Fruit fly (Drosophila melanogaster) whole organism, adult: Measurements from ENCODE around the gene CG2898.

Experiments used
- CG1620 ChIP-seq: fragments of 200-800 bp; sonication (Bioruptor generic); optimal IDR thresholded peaks from 2 replicates; lab custom pipeline; 2016; ENCODE audit warnings: missing biosample characterization, missing genetic modification characterization
- CG33017 ChIP-seq: fragments of 200-800 bp; sonication (Bioruptor generic); optimal IDR thresholded peaks from 2 replicates; lab custom pipeline; 2018; ENCODE audit warnings: missing biosample characterization, mild to moderate bottlenecking, missing genetic modification characterization, moderate library complexity
- CG5204 ChIP-seq: fragments of 200-800 bp; sonication (Bioruptor generic); optimal IDR thresholded peaks from 2 replicates; lab custom pipeline; 2016; ENCODE audit warnings: missing biosample characterization, missing genetic modification characterization
- CG7045 ChIP-seq: fragments of 200-800 bp; sonication (Bioruptor generic); optimal IDR thresholded peaks from 2 replicates; lab custom pipeline; 2017; ENCODE audit warnings: missing biosample characterization, mild to moderate bottlenecking, missing genetic modification characterization
- Clk ChIP-seq: fragments of 200-800 bp; sonication (Bioruptor generic); optimal IDR thresholded peaks from 2 replicates; lab custom pipeline; 2017; ENCODE audit warnings: missing biosample characterization, missing genetic modification characterization
- Hr96 ChIP-seq: fragments of 200-800 bp; sonication (Bioruptor generic); optimal IDR thresholded peaks from 2 replicates; lab custom pipeline; 2016; ENCODE audit warnings: missing biosample characterization, missing genetic modification characterization
- bab1 ChIP-seq: fragments of 200-800 bp; sonication (Bioruptor generic); optimal IDR thresholded peaks from 3 replicates; lab custom pipeline; 2019; ENCODE audit warnings: missing biosample characterization, mild to moderate bottlenecking, missing genetic modification characterization, moderate library complexity
- cic ChIP-seq: fragments of 200-800 bp; sonication (Bioruptor generic); optimal IDR thresholded peaks from 2 replicates; lab custom pipeline; 2017; ENCODE audit warnings: missing biosample characterization, mild to moderate bottlenecking, missing genetic modification characterization, moderate library complexity
- cnc ChIP-seq, 2 experiments: fragments of >200 bp; optimal IDR thresholded peaks; 2 replicates each; lab custom pipeline; 2017
- kay ChIP-seq: fragments of 200-800 bp; sonication (Bioruptor generic); peaks from one replicate; lab custom pipeline; 2016; ENCODE audit warnings: missing biosample characterization, missing genetic modification characterization, borderline replicate concordance
- ovo ChIP-seq: fragments of 200-800 bp; sonication (Bioruptor generic); optimal IDR thresholded peaks from 2 replicates; lab custom pipeline; 2016; ENCODE audit warnings: missing biosample characterization, missing genetic modification characterization
- pad ChIP-seq: fragments of 200-800 bp; sonication (Bioruptor generic); optimal IDR thresholded peaks from 3 replicates; lab custom pipeline; 2017; ENCODE audit warnings: missing biosample characterization, missing genetic modification characterization, mild to moderate bottlenecking, moderate library complexity, missing genetic modification reagents
- toe ChIP-seq: fragments of 200-800 bp; sonication (Bioruptor generic); optimal IDR thresholded peaks from 2 replicates; lab custom pipeline; 2016; ENCODE audit warnings: missing biosample characterization, missing genetic modification characterization

DNA sequence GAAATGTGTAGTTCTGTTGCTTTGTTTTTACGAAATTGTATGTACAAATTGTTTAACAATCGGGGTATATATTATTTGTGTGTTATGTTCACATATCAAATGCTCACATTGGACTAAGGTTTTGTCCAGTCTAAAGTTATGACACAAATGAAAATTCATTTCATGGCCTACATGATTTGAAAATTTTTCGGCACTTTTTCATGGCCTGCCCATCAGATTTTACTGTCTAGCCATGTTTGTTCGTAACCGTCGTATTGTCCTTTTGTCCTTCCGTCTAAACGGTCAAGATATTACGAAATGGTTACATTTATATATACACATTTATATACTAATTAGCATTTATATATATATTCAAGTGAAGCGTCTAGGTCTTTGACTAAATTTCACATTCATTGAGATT is 43.5 kb upstream of the CG2898 start, which contains the start of gene CG15306:
- no peak for TF ChIP-seq Hr96
- no peak for TF ChIP-seq CG7045 (GFP tag; lab: Kevin White, UChicago)
- TF ChIP-seq ovo, result no peak
- no peak for TF ChIP-seq kay (GFP tag; lab: Kevin White, UChicago)
- no peak for TF ChIP-seq CG33017
- no peak for TF ChIP-seq bab1
- TF ChIP-seq cic (GFP tag; lab: Kevin White, UChicago), result no peak
- TF ChIP-seq CG1620, result no peak
- no peak for TF ChIP-seq cnc (optimal IDR thresholded peaks at IDR 0.05; lab: Kevin White, UChicago)
- TF ChIP-seq pad, result no peak
- TF ChIP-seq toe (GFP tag; lab: Kevin White, UChicago), result no peak
- TF ChIP-seq Clk (GFP tag; lab: Kevin White, UChicago), result no peak
- no peak for TF ChIP-seq CG5204 (GFP tag; lab: Kevin White, UChicago)
